Worm (Caenorhabditis elegans) whole organism, early embryonic: ENCODE results near the gene C46H3.2.

Experiments used
- F13C5.2 ChIP-seq: sonication (generic microtip); optimal IDR thresholded peaks from 2 replicates; lab custom pipeline; 2017; ENCODE audit warnings: mild to moderate bottlenecking, missing genetic modification characterization, inconsistent platforms, missing compliant biosample characterization
- ama-1 ChIP-seq: fragments of 150-350 bp; optimal IDR thresholded peaks from 2 replicates; lab custom pipeline; 2014
- ceh-36 ChIP-seq: sonication (generic microtip); optimal IDR thresholded peaks from 2 replicates; lab custom pipeline; 2016; ENCODE audit warnings: missing genetic modification characterization, inconsistent platforms, missing compliant biosample characterization
- flt-1 ChIP-seq: fragments of 200-800 bp; sonication (Bioruptor generic); IDR thresholded peaks from 2 replicates; pipeline ENCODE4 v1.3.6; 2022; ENCODE audit warnings: missing genetic modification characterization, missing compliant biosample characterization
- hmg-4 ChIP-seq: fragments of 200-800 bp; sonication (Bioruptor generic); optimal IDR thresholded peaks from 2 replicates; lab custom pipeline; 2018; ENCODE audit warnings: mild to moderate bottlenecking, missing genetic modification characterization, missing compliant biosample characterization
- hnd-1 ChIP-seq: sonication (generic microtip); optimal IDR thresholded peaks from 2 replicates; lab custom pipeline; 2016; ENCODE audit warnings: missing genetic modification characterization, missing compliant biosample characterization
- sea-1 ChIP-seq: fragments of 200-800 bp; sonication (Bioruptor generic); conservative IDR thresholded peaks from 2 replicates; pipeline ENCODE4 v1.3.6; 2022; ENCODE audit warnings: missing genetic modification characterization, missing compliant biosample characterization
- tbx-11 ChIP-seq: fragments of 200-800 bp; sonication (Bioruptor generic); IDR thresholded peaks from 2 replicates; pipeline ENCODE4 v1.3.6; 2022; ENCODE audit warnings: missing genetic modification characterization, missing compliant biosample characterization
- tbx-37 ChIP-seq: fragments of 200-800 bp; sonication (Bioruptor generic); conservative IDR thresholded peaks from 2 replicates; pipeline ENCODE4 v1.3.6; 2022; ENCODE audit warnings: missing genetic modification reagents, missing genetic modification characterization, missing compliant biosample characterization

- TF ChIP-seq F13C5.2 (no peak), hmg-4 (GFP tag; lab: Kevin White, UChicago) (no peak), ama-1 (lab: Kevin White, UChicago) (no peak), tbx-37 (GFP tag; lab: Robert Waterston, UW) (no peak), sea-1 (no peak), hnd-1 (tag; lab: Kevin White, UChicago) (no peak), ceh-36 (tag; lab: Kevin White, UChicago) (no peak), tbx-11 (GFP tag; lab: Robert Waterston, UW) (no peak), flt-1 (GFP tag; lab: Robert Waterston, UW) (no peak)
These were observed 12.1 kb downstream of the C46H3.2 start for ce11 chrX:1218457-1218856.
